Worm (Caenorhabditis elegans) whole organism, early embryonic: ENCODE measurements around the gene C46A5.6.

Experiments
- B0310.2 ChIP-seq: sonication (generic microtip); optimal IDR thresholded peaks from 2 replicates; lab custom pipeline; 2016; ENCODE audit warnings: mild to moderate bottlenecking, missing genetic modification characterization, missing compliant biosample characterization
- aly-1 ChIP-seq: sonication (generic microtip); optimal IDR thresholded peaks from 2 replicates; lab custom pipeline; 2016; ENCODE audit warnings: missing genetic modification characterization, missing compliant biosample characterization
- ama-1 ChIP-seq: fragments of 150-350 bp; optimal IDR thresholded peaks from 2 replicates; lab custom pipeline; 2014
- ceh-13 ChIP-seq: fragments of 200-800 bp; sonication (Bioruptor generic); optimal IDR thresholded peaks from 2 replicates; lab custom pipeline; 2018; ENCODE audit warnings: mild to moderate bottlenecking, missing genetic modification characterization, missing compliant biosample characterization
- ceh-36 ChIP-seq: sonication (generic microtip); optimal IDR thresholded peaks from 2 replicates; lab custom pipeline; 2016; ENCODE audit warnings: missing genetic modification characterization, inconsistent platforms, missing compliant biosample characterization
- flt-1 ChIP-seq: fragments of 200-800 bp; sonication (Bioruptor generic); IDR thresholded peaks from 2 replicates; pipeline ENCODE4 v1.3.6; 2022; ENCODE audit warnings: missing genetic modification characterization, missing compliant biosample characterization
- hmbx-1 ChIP-seq: sonication (generic microtip); optimal IDR thresholded peaks from 2 replicates; lab custom pipeline; 2016; ENCODE audit warnings: mild to moderate bottlenecking, missing genetic modification characterization, missing compliant biosample characterization
- tbx-11 ChIP-seq: fragments of 200-800 bp; sonication (Bioruptor generic); IDR thresholded peaks from 2 replicates; pipeline ENCODE4 v1.3.6; 2022; ENCODE audit warnings: missing genetic modification characterization, missing compliant biosample characterization
- tbx-37 ChIP-seq: fragments of 200-800 bp; sonication (Bioruptor generic); conservative IDR thresholded peaks from 2 replicates; pipeline ENCODE4 v1.3.6; 2022; ENCODE audit warnings: missing genetic modification reagents, missing genetic modification characterization, missing compliant biosample characterization
- tra-4 ChIP-seq: sonication (generic microtip); optimal IDR thresholded peaks from 2 replicates; lab custom pipeline; 2017; ENCODE audit warnings: missing genetic modification characterization, missing compliant biosample characterization

ce11 chrIV:7717916-7718315, 45.7 kb downstream of the C46A5.6 start, which contains the start of gene F33D4.6:
- TF ChIP-seq ceh-13 (GFP tag; lab: Kevin White, UChicago) (no peak), aly-1 (no peak), B0310.2 (tag; lab: Kevin White, UChicago) (no peak), hmbx-1 (no peak), ceh-36 (tag; lab: Kevin White, UChicago) (no peak), tbx-37 (no peak), tra-4 (tag; lab: Kevin White, UChicago) (no peak), tbx-11 (GFP tag; lab: Robert Waterston, UW) (no peak), ama-1 (lab: Kevin White, UChicago) (no peak), flt-1 (no peak)
